Worm (Caenorhabditis elegans): ENCODE measurements around the gene nspc-16.

nspc-16 gene

DNA sequence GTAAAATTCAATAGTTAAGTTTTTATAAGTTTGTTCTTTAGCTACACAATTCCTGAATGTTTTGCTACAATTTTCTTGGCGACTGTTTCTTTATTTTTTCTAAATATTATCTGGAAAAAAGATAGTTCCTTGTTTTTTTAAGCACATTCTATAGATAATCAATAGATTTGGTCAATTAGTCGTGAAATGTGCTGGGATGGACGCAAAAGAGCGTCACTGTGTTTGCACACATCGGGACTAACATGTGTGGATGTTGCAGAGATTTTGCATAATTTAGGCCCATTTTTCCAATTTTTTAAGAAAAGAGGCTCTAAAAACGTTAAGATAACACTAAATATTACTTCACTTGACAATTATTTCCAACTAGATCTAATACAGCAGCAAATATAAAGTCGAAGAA is 9.9 kb upstream of the nspc-16 start:
- TF ChIP-seq mef-2 (tag; optimal IDR thresholded peaks at IDR 0.05) (no peak), unc-130 (tag; optimal IDR thresholded peaks at IDR 0.05) (no peak), tlp-1 (tag; optimal IDR thresholded peaks at IDR 0.05) (no peak), pag-3 (tag; optimal IDR thresholded peaks at IDR 0.05; ENCODE audit: borderline replicate concordance, insufficient read depth) (no peak), xbp-1 (tag; optimal IDR thresholded peaks at IDR 0.05) (peak; percentile 51), tbx-2 (tag; optimal IDR thresholded peaks at IDR 0.05) (no peak), lin-15B (tag; optimal IDR thresholded peaks at IDR 0.05) (no peak), egl-27 (tag; optimal IDR thresholded peaks at IDR 0.05) (no peak), fkh-10 (GFP tag; optimal IDR thresholded peaks at IDR 0.05) (no peak), lin-14 (GFP tag; optimal IDR thresholded peaks at IDR 0.05) (peak; percentile 49), sox-4 (tag; optimal IDR thresholded peaks at IDR 0.05) (no peak), nhr-76 (tag; optimal IDR thresholded peaks at IDR 0.05) (no peak), hlh-17 (GFP tag; optimal IDR thresholded peaks at IDR 0.05; ENCODE audit: borderline replicate concordance) (no peak), F16B12.6 (tag; optimal IDR thresholded peaks at IDR 0.05) (peak; percentile 90), ets-5 (GFP tag; IDR thresholded peaks at IDR 0.05) (no peak), fkh-8 (tag; optimal IDR thresholded peaks at IDR 0.05) (no peak), dpl-1 (GFP tag; optimal IDR thresholded peaks at IDR 0.05) (peak in 1 of 3 experiments; percentile 25), unc-86 (tag; optimal IDR thresholded peaks at IDR 0.05) (no peak), ceh-8 (GFP tag; optimal IDR thresholded peaks at IDR 0.05) (peak; percentile 47), nhr-90 (tag; optimal IDR thresholded peaks at IDR 0.05; ENCODE audit: poor library complexity) (no peak), Y116A8C.19 (tag; optimal IDR thresholded peaks at IDR 0.05; ENCODE audit: borderline replicate concordance) (no peak), ztf-11 (tag; optimal IDR thresholded peaks at IDR 0.05) (peak in 1 of 2 experiments; percentile 13), ces-1 (GFP tag; optimal IDR thresholded peaks at IDR 0.05) (no peak), ceh-82 (tag; optimal IDR thresholded peaks at IDR 0.05) (peak in 1 of 3 experiments; percentile 14), C04F5.9 (tag; optimal IDR thresholded peaks at IDR 0.05) (no peak), mdl-1 (tag; optimal IDR thresholded peaks at IDR 0.05) (no peak), nhr-77 (tag; optimal IDR thresholded peaks at IDR 0.05) (no peak), efl-3 (GFP tag; optimal IDR thresholded peaks at IDR 0.05) (no peak), swsn-7 (tag; optimal IDR thresholded peaks at IDR 0.05) (peak; percentile 48), grh-1 (GFP tag; IDR thresholded peaks at IDR 0.05) (no peak), ceh-90 (tag; optimal IDR thresholded peaks at IDR 0.05) (no peak), ceh-63 (GFP tag; optimal IDR thresholded peaks at IDR 0.05) (no peak), rnt-1 (tag; optimal IDR thresholded peaks at IDR 0.05) (peak; percentile 26), lin-13 (GFP tag; optimal IDR thresholded peaks at IDR 0.05) (peak; percentile 19), nhr-19 (GFP tag; conservative IDR thresholded peaks at IDR 0.05) (0 out of 2 replicates have a peak, but pooled peaks have one; percentile 7), mep-1 (tag; optimal IDR thresholded peaks at IDR 0.05) (peak; percentile 54), pax-3 (tag; optimal IDR thresholded peaks at IDR 0.05) (no peak), unc-98 (GFP tag; IDR thresholded peaks at IDR 0.05) (no peak), nhr-71 (tag; optimal IDR thresholded peaks at IDR 0.05) (peak; percentile 45), ztf-4 (tag; optimal IDR thresholded peaks at IDR 0.05) (no peak), nhr-85 (tag) (no peak), nhr-28 (tag; optimal IDR thresholded peaks at IDR 0.05) (no peak), nhr-11 (tag; optimal IDR thresholded peaks at IDR 0.05) (no peak), snu-23 (GFP tag; optimal IDR thresholded peaks at IDR 0.05) (peak; percentile 45), zag-1 (tag; optimal IDR thresholded peaks at IDR 0.05) (no peak), C34B4.2 (tag; optimal IDR thresholded peaks at IDR 0.05) (no peak), lin-39 (tag; optimal IDR thresholded peaks at IDR 0.05) (peak; percentile 36), sup-37 (GFP tag; optimal IDR thresholded peaks at IDR 0.05) (no peak), fos-1 (tag; optimal IDR thresholded peaks at IDR 0.05) (no peak), unc-62 (GFP tag; optimal IDR thresholded peaks at IDR 0.05) (no peak), snpc-4 (tag; optimal IDR thresholded peaks at IDR 0.05) (peak; percentile 18), nhr-20 (tag; optimal IDR thresholded peaks at IDR 0.05) (peak; percentile 35), egl-13 (tag; optimal IDR thresholded peaks at IDR 0.05) (no peak)
